Worm (Caenorhabditis elegans) whole organism, dauer: Measurements from ENCODE around the gene apl-1.

Source experiments
- unc-62 ChIP-seq: sonication (generic microtip); optimal IDR thresholded peaks from 2 replicates; lab custom pipeline; 2017; ENCODE audit warnings: missing biosample characterization, missing genetic modification reagents, missing genetic modification characterization

The apl-1 gene

ce11 chrX:5131760-5132159 lies 15.1 kb upstream of the apl-1 start:
- TF ChIP-seq unc-62 (GFP tag; lab: Kevin White, UChicago) = no peak

ce11 chrX:5129447-5129846 lies 12.8 kb upstream of the apl-1 start:
- no peak for TF ChIP-seq unc-62 (GFP tag; lab: Kevin White, UChicago)

DNA sequence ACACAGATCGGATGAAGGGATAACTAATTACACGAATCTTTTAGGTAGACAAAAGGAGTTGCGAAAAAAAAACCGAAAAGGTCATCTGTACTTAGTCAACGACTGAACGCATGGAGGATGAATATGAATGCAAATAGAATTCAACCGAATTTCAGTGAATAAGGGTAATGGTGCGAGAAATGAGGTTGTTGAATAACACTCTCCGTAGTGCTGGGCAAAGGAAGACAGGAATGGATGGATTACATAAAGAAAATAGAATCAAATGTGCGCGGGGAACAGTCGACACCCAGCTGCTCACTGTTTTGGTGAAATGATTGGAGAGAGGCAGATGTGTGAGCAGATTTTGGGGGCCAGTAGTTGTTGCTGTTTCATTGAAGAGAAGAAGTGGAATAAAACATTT lies 7.6 kb upstream of the apl-1 start:
- no peak for TF ChIP-seq unc-62 (GFP tag; lab: Kevin White, UChicago)

DNA sequence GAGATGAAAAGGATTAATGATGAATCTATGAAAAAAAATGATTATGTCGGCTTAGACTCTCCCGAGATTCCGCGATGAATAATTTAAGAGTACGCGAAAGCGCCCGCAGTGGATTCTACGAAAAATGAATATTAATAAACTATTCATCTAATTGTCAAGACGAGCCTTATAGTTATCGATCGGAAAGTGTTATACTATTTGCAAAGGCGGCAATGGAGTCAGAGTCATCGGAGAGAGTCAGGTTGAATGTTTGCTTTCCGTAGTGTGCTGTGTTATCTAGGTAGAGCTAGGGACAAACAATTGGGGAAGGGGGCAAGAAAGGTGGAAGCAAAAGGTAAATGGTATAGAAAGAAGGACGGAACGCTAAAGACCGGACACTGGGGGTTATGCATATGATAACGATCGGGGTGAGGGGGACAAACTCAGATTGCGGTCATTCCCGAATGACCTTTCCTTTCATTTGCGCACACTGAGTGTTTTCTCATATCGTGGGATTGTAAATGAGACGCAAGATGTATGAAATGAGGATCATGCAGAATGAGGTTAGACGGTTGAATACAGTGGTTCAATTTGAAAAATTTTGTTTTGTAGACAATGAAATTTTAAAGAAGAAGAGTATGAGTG lies 6.2 kb upstream of the apl-1 start:
- no peak for TF ChIP-seq unc-62 (GFP tag; lab: Kevin White, UChicago)

DNA sequence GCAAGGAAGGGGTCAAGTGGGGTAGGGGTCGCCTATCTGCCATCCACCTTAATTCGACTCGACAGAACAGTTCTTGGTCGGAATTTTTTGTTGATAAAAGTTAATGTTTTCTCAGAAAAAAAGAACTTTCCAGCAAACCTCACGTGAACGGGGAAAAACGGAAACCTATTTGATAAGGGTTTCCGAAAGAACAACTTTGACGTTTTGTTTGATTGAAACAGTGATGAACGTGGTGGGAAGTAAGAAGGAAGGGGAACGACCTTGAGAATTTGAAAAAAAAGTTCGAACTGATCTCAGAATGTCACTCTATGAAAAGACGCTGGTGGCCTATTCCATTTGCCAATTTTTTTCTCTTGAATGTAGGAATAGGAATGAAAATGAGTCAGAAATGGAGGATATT lies 5.7 kb upstream of the apl-1 start:
- TF ChIP-seq unc-62 (GFP tag; lab: Kevin White, UChicago) = no peak

ce11 chrX:5121789-5122188 lies 5.1 kb upstream of the apl-1 start:
- no peak for TF ChIP-seq unc-62 (GFP tag; lab: Kevin White, UChicago)

DNA sequence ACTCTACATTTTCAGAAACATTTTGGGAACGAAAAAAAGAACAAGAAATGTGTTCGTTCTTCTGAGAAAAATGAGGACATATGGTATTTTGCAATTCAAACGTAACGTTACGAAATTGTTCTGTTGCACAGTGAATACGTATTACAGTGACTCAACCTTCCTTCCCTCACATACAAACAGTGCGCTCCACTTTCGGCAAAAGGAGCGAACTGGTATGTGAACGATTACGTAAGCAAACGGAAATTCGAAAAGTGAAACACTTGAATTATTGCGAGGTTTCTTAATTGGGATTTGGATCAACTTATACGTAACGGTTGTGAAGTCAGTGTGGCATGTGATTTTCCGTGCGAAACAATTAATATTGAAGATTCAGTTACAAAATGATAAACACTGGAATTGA lies 4.1 kb upstream of the apl-1 start:
- no peak for TF ChIP-seq unc-62 (GFP tag; lab: Kevin White, UChicago)

DNA sequence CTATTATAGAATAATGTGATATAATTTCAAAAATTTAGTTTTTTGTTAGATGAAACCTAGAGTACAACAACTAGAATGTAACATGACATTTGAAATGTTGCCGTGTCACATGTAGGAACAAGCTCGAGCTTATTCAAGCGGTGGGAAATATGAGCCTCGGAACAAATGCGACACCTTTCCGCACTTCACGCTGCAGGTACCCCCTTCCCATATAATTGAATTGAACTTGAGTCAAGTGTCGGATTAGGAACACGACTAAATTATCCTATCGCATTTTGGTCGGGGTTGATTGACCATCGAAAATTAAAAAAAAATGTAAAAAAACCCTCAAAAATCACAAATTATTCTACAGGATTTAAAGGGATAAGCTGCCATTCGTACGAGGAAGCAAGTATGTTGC lies 3.5 kb upstream of the apl-1 start:
- no peak for TF ChIP-seq unc-62 (GFP tag; lab: Kevin White, UChicago)

DNA sequence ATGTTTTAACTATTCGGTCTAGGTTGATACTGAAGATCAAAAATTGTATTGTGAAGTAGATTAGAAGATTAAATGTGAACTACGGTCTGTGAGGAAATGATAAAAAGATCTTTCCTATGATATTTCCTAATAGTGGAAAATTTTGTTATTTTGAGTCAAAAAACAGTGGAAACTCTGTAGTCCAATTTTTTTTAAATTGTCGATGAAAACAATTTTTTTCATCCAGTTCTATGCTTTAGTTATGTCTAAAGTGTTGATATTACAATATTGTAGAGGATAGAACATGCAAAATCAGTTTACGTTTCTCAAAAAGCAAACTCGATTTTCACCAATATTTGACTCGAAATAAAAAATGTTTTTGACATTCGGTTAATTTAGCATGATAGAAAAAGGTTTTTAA lies 3.0 kb upstream of the apl-1 start:
- no peak for TF ChIP-seq unc-62 (GFP tag; lab: Kevin White, UChicago)

DNA sequence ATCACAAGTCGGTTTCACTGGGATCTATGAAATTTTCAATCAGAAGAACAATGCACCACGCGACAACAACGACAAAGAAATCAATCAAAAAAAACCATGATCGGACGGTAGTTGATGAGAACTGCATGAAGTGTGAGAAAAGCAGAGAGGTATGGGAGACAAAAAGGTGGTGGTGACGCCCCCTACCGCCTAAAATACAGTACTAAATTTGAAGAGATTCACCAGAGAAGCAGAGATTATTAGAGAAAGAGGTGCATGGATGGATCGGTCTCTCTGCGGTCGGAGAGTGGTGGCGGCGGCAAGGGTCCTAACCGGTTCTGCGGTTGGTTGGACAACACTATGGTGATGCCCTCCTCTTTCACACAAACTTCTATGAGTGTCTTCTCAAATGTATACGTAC lies 2.6 kb upstream of the apl-1 start:
- TF ChIP-seq unc-62 (GFP tag; lab: Kevin White, UChicago) = no peak

ce11 chrX:5117571-5117970 lies 905 bp upstream of the apl-1 start:
- TF ChIP-seq unc-62 (GFP tag; lab: Kevin White, UChicago) = no peak

DNA sequence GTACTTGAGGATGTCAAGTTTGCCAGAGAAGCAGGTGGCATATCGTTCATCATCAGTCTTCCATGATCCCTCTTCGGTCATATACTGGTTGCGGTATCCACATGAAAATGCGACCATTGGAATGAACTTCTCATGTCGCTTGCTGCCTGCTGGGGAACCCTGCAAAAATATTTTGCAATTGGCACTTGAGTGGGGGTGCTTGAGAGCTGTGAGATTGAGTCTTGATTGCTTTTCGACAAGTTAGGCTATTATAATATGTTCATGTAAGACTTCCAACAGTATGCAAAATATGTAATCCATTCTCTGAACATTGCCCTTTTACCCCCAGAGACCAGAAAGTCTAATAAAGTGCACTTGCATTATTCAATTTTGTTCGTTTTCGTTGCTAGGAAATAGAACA lies 486 bp downstream of the apl-1 start:
- TF ChIP-seq unc-62 (GFP tag; lab: Kevin White, UChicago) = no peak

- no peak for TF ChIP-seq unc-62 (GFP tag; lab: Kevin White, UChicago)
Measured at ce11 chrX:5115511-5115910, 1.2 kb downstream of the apl-1 start.

DNA sequence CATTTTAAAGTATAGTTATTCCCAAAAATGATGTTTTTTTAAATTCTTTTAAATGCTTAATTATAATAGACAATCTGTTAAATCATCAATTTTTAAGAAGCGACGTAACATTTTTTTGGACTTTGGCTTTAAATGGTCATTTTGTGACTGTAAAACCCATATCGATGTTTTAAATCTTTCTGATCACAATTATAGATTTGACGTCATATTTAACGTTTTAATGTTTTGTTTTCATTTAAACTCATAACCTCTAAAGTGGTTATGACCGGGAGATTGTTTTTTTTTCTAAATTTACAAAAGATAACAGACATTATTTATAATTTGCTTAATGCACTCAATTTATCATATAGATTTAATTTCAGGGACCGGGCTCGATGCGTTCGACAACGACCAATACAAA lies 4.8 kb downstream of the apl-1 start:
- TF ChIP-seq unc-62 (GFP tag; lab: Kevin White, UChicago) = no peak

ce11 chrX:5109130-5109529 lies 7.5 kb downstream of the apl-1 start, which contains the start of gene C42D8.1:
Gene C42D8.1 (plus strand): TSS chrX:5109506.
- no peak for TF ChIP-seq unc-62 (GFP tag; lab: Kevin White, UChicago)

DNA sequence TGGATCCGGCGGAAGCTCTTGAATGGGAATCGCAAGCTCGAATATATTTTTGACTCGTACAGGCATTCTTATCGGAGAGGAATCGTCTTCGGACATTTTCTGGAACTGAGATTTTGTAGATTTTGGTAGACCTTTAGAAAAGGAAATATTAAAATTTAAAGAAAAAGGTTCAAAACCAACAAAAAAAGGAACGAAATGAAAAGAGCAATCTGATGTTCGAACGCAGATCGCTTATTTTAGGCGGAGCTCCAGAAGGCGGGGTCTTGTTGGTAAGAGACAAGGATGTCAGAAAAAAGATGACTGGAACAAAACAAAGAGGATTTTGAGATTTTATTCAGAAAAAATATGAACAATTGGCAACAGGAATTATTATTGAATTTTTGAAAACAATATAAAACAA lies 9.7 kb downstream of the apl-1 start, which contains the start of gene C42D8.9:
Gene C42D8.9, minus strand, starts transcription at position 101 of the 400 bp plus-strand sequence.
- no peak for TF ChIP-seq unc-62 (GFP tag; lab: Kevin White, UChicago)

ce11 chrX:5106187-5106694 lies 10.4 kb downstream of the apl-1 start:
- no peak for TF ChIP-seq unc-62 (GFP tag; lab: Kevin White, UChicago)
